Fruit fly (Drosophila melanogaster): ENCODE measurements around the gene PolD1.

Gene PolD1

dm6 chr3L:16037048-16037477 is 49.4 kb upstream of the PolD1 start (continued):
- TF ChIP-seq D19A (tag; optimal IDR thresholded peaks at IDR 0.05) = peak; percentile 37
- peak; percentile 55 for TF ChIP-seq CG30431 (GFP tag; optimal IDR thresholded peaks at IDR 0.05)
- TF ChIP-seq Sox102F (GFP tag; optimal IDR thresholded peaks at IDR 0.05) = peak; percentile 67
- peak; percentile 65 for TF ChIP-seq CG10565 (GFP tag; optimal IDR thresholded peaks at IDR 0.05)
- 0 out of 3 replicates have a peak, but pooled peaks have one; percentile 62 for TF ChIP-seq C15 (GFP tag; IDR thresholded peaks at IDR 0.05)
- peak; percentile 85 for TF ChIP-seq Xrp1 (GFP tag; IDR thresholded peaks at IDR 0.05)
- peak; percentile 80 for TF ChIP-seq PHDP (tag; optimal IDR thresholded peaks at IDR 0.05)
- TF ChIP-seq ac (GFP tag; optimal IDR thresholded peaks at IDR 0.05) = peak; percentile 71
- peak; percentile 57; the same call in 3 of the 4 replicates for TF ChIP-seq Dll (GFP tag; IDR thresholded peaks at IDR 0.05; ENCODE audit: partially characterized antibody)
- TF ChIP-seq NK7.1 (GFP tag; optimal IDR thresholded peaks at IDR 0.05) = peak; percentile 43
- TF ChIP-seq Deaf1 (tag; optimal IDR thresholded peaks at IDR 0.05) = peak; percentile 41
- peak; percentile 72 for TF ChIP-seq az2 (GFP tag; optimal IDR thresholded peaks at IDR 0.05)
- TF ChIP-seq CG13287 (GFP tag; IDR thresholded peaks at IDR 0.05; ENCODE audit: partially characterized antibody) = peak; percentile 80
- peak; percentile 62 for TF ChIP-seq zfh2 (GFP tag; optimal IDR thresholded peaks at IDR 0.05)
- peak; percentile 74; the same call in 2 of the 3 replicates for TF ChIP-seq gce (GFP tag; IDR thresholded peaks at IDR 0.05)
- TF ChIP-seq Asciz (GFP tag; optimal IDR thresholded peaks at IDR 0.05) = peak; percentile 55
- TF ChIP-seq CG5953 (GFP tag; IDR thresholded peaks at IDR 0.05) = peak; percentile 70; the same call in 1 of the 2 replicates
- peak; percentile 72; the same call in 1 of the 2 replicates for TF ChIP-seq cas (GFP tag; IDR thresholded peaks at IDR 0.05)
- TF ChIP-seq CG8359 (GFP tag; optimal IDR thresholded peaks at IDR 0.05; ENCODE audit: borderline replicate concordance) = peak; percentile 35
- no peak; the same call in 1 of the 2 replicates for TF ChIP-seq nerfin-2 (GFP tag; IDR thresholded peaks at IDR 0.05; ENCODE audit: partially characterized antibody)
- TF ChIP-seq CG6175 (GFP tag; IDR thresholded peaks at IDR 0.05) = 0 out of 3 replicates have a peak, but pooled peaks have one; percentile 37
- TF ChIP-seq CG7963 (GFP tag; IDR thresholded peaks at IDR 0.05; ENCODE audit: partially characterized antibody) = peak; percentile 49; the same call in 2 of the 3 replicates
- TF ChIP-seq CG17568 (GFP tag; optimal IDR thresholded peaks at IDR 0.05) = peak; percentile 70
- peak; percentile 74 for TF ChIP-seq Ada2b (GFP tag; IDR thresholded peaks at IDR 0.05)
- TF ChIP-seq cwo (GFP tag; optimal IDR thresholded peaks at IDR 0.05) = peak; percentile 72
- TF ChIP-seq Dad (GFP tag; optimal IDR thresholded peaks at IDR 0.05) = peak; percentile 73
- TF ChIP-seq insv (GFP tag; optimal IDR thresholded peaks at IDR 0.05) = peak in 1 of 2 experiments; percentile 61
- TF ChIP-seq crp (GFP tag; optimal IDR thresholded peaks at IDR 0.05) = no peak
- TF ChIP-seq CG15073 (GFP tag; optimal IDR thresholded peaks at IDR 0.05) = no peak
- TF ChIP-seq CG2129 (GFP tag; IDR thresholded peaks at IDR 0.05; ENCODE audit: partially characterized antibody) = no peak
- peak; percentile 65 for TF ChIP-seq CG31365 (tag; optimal IDR thresholded peaks at IDR 0.05)
- peak; percentile 39 for TF ChIP-seq CG16815 (GFP tag; optimal IDR thresholded peaks at IDR 0.05)
- peak; percentile 48 for TF ChIP-seq Nf-YB (GFP tag; optimal IDR thresholded peaks at IDR 0.05)
- peak; percentile 60 for TF ChIP-seq jumu (GFP tag; optimal IDR thresholded peaks at IDR 0.05)
- no peak for TF ChIP-seq disco-r (GFP tag; optimal IDR thresholded peaks at IDR 0.05)
- 0 out of 3 replicates have a peak, but pooled peaks have one; percentile 56 for TF ChIP-seq CG3726 (GFP tag; IDR thresholded peaks at IDR 0.05)
- TF ChIP-seq CG15696 (tag; optimal IDR thresholded peaks at IDR 0.05) = peak; percentile 72
- TF ChIP-seq CG7357 (GFP tag; IDR thresholded peaks at IDR 0.05) = no peak
- TF ChIP-seq Camta (GFP tag; optimal IDR thresholded peaks at IDR 0.05) = peak; percentile 59
- TF ChIP-seq wdn (GFP tag; IDR thresholded peaks at IDR 0.05) = peak; percentile 66; the same call in 1 of the 2 replicates
- peak; percentile 79 for TF ChIP-seq E2f1 (GFP tag; IDR thresholded peaks at IDR 0.05)
- TF ChIP-seq pita (GFP tag; optimal IDR thresholded peaks at IDR 0.05) = peak; percentile 98
- TF ChIP-seq Hmx (GFP tag; optimal IDR thresholded peaks at IDR 0.05) = no peak
- TF ChIP-seq CG14050 (GFP tag; IDR thresholded peaks at IDR 0.05) = peak; percentile 28; the same call in 1 of the 3 replicates
- peak; percentile 65; the same call in 1 of the 2 replicates for TF ChIP-seq ssp (GFP tag; IDR thresholded peaks at IDR 0.05)
- TF ChIP-seq Ets97D (GFP tag; optimal IDR thresholded peaks at IDR 0.05) = peak; percentile 84
- TF ChIP-seq lab (GFP tag; optimal IDR thresholded peaks at IDR 0.05) = peak; percentile 86
- TF ChIP-seq zen2 (GFP tag; IDR thresholded peaks at IDR 0.05; ENCODE audit: partially characterized antibody) = no peak
- TF ChIP-seq CG16779 (GFP tag; IDR thresholded peaks at IDR 0.05) = 0 out of 2 replicates have a peak, but pooled peaks have one; percentile 80
